Fruit fly (Drosophila melanogaster) S2 (cell line): ENCODE results near the gene ear.

Source experiments
- CG8478 ChIP-seq: fragments of >200 bp; optimal IDR thresholded peaks from 2 replicates; lab custom pipeline; 2018
- CTCF ChIP-seq, 2 experiments: fragments of >200 bp; optimal IDR thresholded peaks; 2 replicates each; lab custom pipeline; 2018

DNA sequence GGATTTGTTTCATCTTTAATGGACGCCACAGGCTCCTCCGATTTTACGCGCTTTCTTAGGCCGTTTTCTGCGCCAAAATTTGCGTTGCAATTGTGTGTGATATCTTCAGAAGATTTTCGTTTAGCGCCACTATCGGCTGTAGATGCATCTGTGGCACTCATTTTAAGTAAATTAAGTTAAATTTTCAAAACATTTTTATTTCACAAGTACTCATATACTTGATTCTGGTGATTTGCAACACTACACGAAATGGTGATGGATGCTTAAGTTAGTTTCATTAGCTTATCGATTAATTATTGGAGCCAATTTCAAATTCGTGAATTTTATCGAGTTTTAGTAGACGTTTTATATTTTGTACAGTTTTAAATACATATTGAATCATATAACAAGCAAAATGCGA, 43.1 kb downstream of the ear start, which contains the start of gene CG6171:
- no peak for TF ChIP-seq CG8478 (lab: Kevin White, UChicago)
- TF ChIP-seq CTCF (optimal IDR thresholded peaks at IDR 0.05; lab: Kevin White, UChicago), result no peak
